Fruit fly (Drosophila melanogaster) whole organism, embryonic: ENCODE data around the gene mts.

Experiments used
- CG10209 ChIP-seq: fragments of 200-800 bp; sonication (Bioruptor generic); optimal IDR thresholded peaks from 3 replicates; lab custom pipeline; 2017; ENCODE audit warnings: missing biosample characterization, mild to moderate bottlenecking, missing genetic modification characterization, missing genetic modification reagents
- CG11695 ChIP-seq: fragments of 200-800 bp; sonication (Bioruptor generic); IDR thresholded peaks from 3 replicates; pipeline ENCODE4 v1.3.6; 2022; ENCODE audit warnings: missing biosample characterization, missing genetic modification characterization
- CG12659 ChIP-seq: fragments of 200-800 bp; sonication (Bioruptor generic); optimal IDR thresholded peaks from 3 replicates; lab custom pipeline; 2017; ENCODE audit warnings: mild to moderate bottlenecking, missing biosample characterization, missing genetic modification reagents, missing genetic modification characterization
- CG13296 ChIP-seq: fragments of 200-800 bp; sonication (Bioruptor generic); optimal IDR thresholded peaks from 3 replicates; lab custom pipeline; 2018; ENCODE audit warnings: missing biosample characterization, mild to moderate bottlenecking, missing genetic modification characterization
- CG13424 ChIP-seq: fragments of 200-800 bp; sonication (Bioruptor generic); optimal IDR thresholded peaks from 2 replicates; lab custom pipeline; 2019; ENCODE audit warnings: missing biosample characterization, mild to moderate bottlenecking, missing genetic modification characterization, moderate library complexity
- CG15011 ChIP-seq: fragments of 200-800 bp; sonication (Bioruptor generic); optimal IDR thresholded peaks from 3 replicates; lab custom pipeline; 2018; ENCODE audit warnings: missing biosample characterization, mild to moderate bottlenecking, missing genetic modification characterization
- CG15514 ChIP-seq: fragments of 200-800 bp; sonication (Bioruptor generic); optimal IDR thresholded peaks from 3 replicates; lab custom pipeline; 2017; ENCODE audit warnings: missing biosample characterization, missing genetic modification characterization, mild to moderate bottlenecking, moderate library complexity, missing genetic modification reagents
- CG17359 ChIP-seq: fragments of 200-800 bp; sonication (Bioruptor generic); optimal IDR thresholded peaks from 3 replicates; lab custom pipeline; 2018; ENCODE audit warnings: missing biosample characterization, mild to moderate bottlenecking, missing genetic modification characterization, moderate library complexity
- CG2875 ChIP-seq: fragments of 200-800 bp; sonication (Bioruptor generic); optimal IDR thresholded peaks from 2 replicates; lab custom pipeline; 2017; ENCODE audit warnings: missing biosample characterization, mild to moderate bottlenecking, missing genetic modification characterization, missing genetic modification reagents
- CG31388 ChIP-seq: fragments of 200-800 bp; sonication (Bioruptor generic); optimal IDR thresholded peaks from 2 replicates; lab custom pipeline; 2016; ENCODE audit warnings: missing biosample characterization, missing genetic modification characterization
- CG34376 ChIP-seq: fragments of 200-800 bp; sonication (Bioruptor generic); optimal IDR thresholded peaks from 2 replicates; lab custom pipeline; 2018; ENCODE audit warnings: missing biosample characterization, mild to moderate bottlenecking, missing genetic modification characterization
- CG3726 ChIP-seq: fragments of 200-800 bp; sonication (Bioruptor generic); IDR thresholded peaks from 3 replicates; pipeline ENCODE4, ENCODE4 v1.3.6; 2022; ENCODE audit warnings: missing biosample characterization, missing genetic modification characterization
- CG3838 ChIP-seq: fragments of 200-800 bp; sonication (Bioruptor generic); optimal IDR thresholded peaks from 3 replicates; lab custom pipeline; 2016; ENCODE audit warnings: missing biosample characterization, missing genetic modification characterization
- CG4404 ChIP-seq: fragments of 200-800 bp; sonication (Bioruptor generic); IDR thresholded peaks from 2 replicates; pipeline ENCODE4 v1.3.6; 2022; ENCODE audit warnings: missing biosample characterization, missing genetic modification characterization
- CG4424 ChIP-seq: fragments of 200-800 bp; sonication (Bioruptor generic); optimal IDR thresholded peaks from 3 replicates; lab custom pipeline; 2016; ENCODE audit warnings: missing biosample characterization, missing genetic modification characterization
- CG5180 ChIP-seq: fragments of 200-800 bp; sonication (Bioruptor generic); optimal IDR thresholded peaks from 3 replicates; lab custom pipeline; 2017; ENCODE audit warnings: missing biosample characterization, missing genetic modification characterization, mild to moderate bottlenecking, moderate library complexity, missing genetic modification reagents
- CG7963 ChIP-seq: fragments of 200-800 bp; sonication (Bioruptor generic); IDR thresholded peaks from 3 replicates; pipeline ENCODE4 v1.3.6; 2022; ENCODE audit warnings: missing biosample characterization, missing genetic modification characterization; ENCODE audit not compliant: partially characterized antibody
- CoRest ChIP-seq: fragments of 200-800 bp; sonication (Bioruptor generic); optimal IDR thresholded peaks from 3 replicates; lab custom pipeline; 2018; ENCODE audit warnings: missing biosample characterization, mild to moderate bottlenecking, missing genetic modification characterization, moderate library complexity
- Ets65A ChIP-seq: fragments of 200-800 bp; sonication (Bioruptor generic); peaks from one replicate; lab custom pipeline; 2016; ENCODE audit warnings: missing biosample characterization, missing genetic modification characterization
- GATAe ChIP-seq: fragments of 200-800 bp; sonication (Bioruptor generic); conservative IDR thresholded peaks from 2 replicates; pipeline ENCODE4 v1.3.6; 2022; ENCODE audit warnings: missing biosample characterization, missing genetic modification characterization
- Gug ChIP-seq: fragments of 200-800 bp; sonication (Bioruptor generic); IDR thresholded peaks from 4 replicates; pipeline ENCODE4 v1.3.6; 2022; ENCODE audit warnings: missing biosample characterization, missing genetic modification characterization
- HmgZ ChIP-seq: fragments of 200-800 bp; sonication (Bioruptor generic); optimal IDR thresholded peaks from 2 replicates; lab custom pipeline; 2018; ENCODE audit warnings: missing biosample characterization, mild to moderate bottlenecking, missing genetic modification characterization
- Med ChIP-seq: fragments of 200-800 bp; sonication (Bioruptor generic); peaks from one replicate; lab custom pipeline; 2016; ENCODE audit warnings: missing biosample characterization, missing genetic modification characterization, mild to moderate bottlenecking, inconsistent platforms, moderate library complexity
- Mes4 ChIP-seq: fragments of 200-800 bp; sonication (Bioruptor generic); optimal IDR thresholded peaks from 2 replicates; lab custom pipeline; 2016; ENCODE audit warnings: missing biosample characterization, missing genetic modification characterization
- Oli ChIP-seq: fragments of 200-800 bp; sonication (Bioruptor generic); optimal IDR thresholded peaks from 2 replicates; lab custom pipeline; 2018; ENCODE audit warnings: missing biosample characterization, mild to moderate bottlenecking, missing genetic modification characterization, moderate library complexity
- Optix ChIP-seq: fragments of 200-800 bp; sonication (Bioruptor generic); IDR thresholded peaks from 3 replicates; pipeline ENCODE4 v1.3.6; 2022; ENCODE audit warnings: missing biosample characterization, missing genetic modification characterization
- Side ChIP-seq: fragments of 200-800 bp; sonication (Bioruptor generic); optimal IDR thresholded peaks from 2 replicates; lab custom pipeline; 2016; ENCODE audit warnings: missing biosample characterization, missing genetic modification characterization
- Xbp1 ChIP-seq: fragments of 200-800 bp; sonication (Bioruptor generic); optimal IDR thresholded peaks from 3 replicates; lab custom pipeline; 2016; ENCODE audit warnings: missing biosample characterization, mild to moderate bottlenecking, missing genetic modification characterization
- bbx ChIP-seq: fragments of 200-800 bp; sonication (Bioruptor generic); IDR thresholded peaks from 2 replicates; pipeline ENCODE4 v1.3.6; 2022; ENCODE audit warnings: missing biosample characterization, missing genetic modification characterization; ENCODE audit not compliant: partially characterized antibody
- dati ChIP-seq: fragments of 200-800 bp; sonication (Bioruptor generic); IDR thresholded peaks from 2 replicates; pipeline ENCODE4 v1.3.6; 2022; ENCODE audit warnings: missing biosample characterization, missing genetic modification characterization
- dmrt99B ChIP-seq: fragments of 200-800 bp; sonication (Bioruptor generic); optimal IDR thresholded peaks from 2 replicates; lab custom pipeline; 2018; ENCODE audit warnings: missing biosample characterization, mild to moderate bottlenecking, missing genetic modification characterization, moderate library complexity
- ems ChIP-seq: fragments of 200-800 bp; sonication (Bioruptor generic); optimal IDR thresholded peaks from 3 replicates; lab custom pipeline; 2016; ENCODE audit warnings: missing biosample characterization, missing genetic modification characterization
- exex ChIP-seq: fragments of 200-800 bp; sonication (Bioruptor generic); optimal IDR thresholded peaks from 4 replicates; lab custom pipeline; 2018; ENCODE audit warnings: missing biosample characterization, mild to moderate bottlenecking, missing genetic modification characterization, moderate library complexity
- fd64A ChIP-seq: fragments of 200-800 bp; sonication (Bioruptor generic); optimal IDR thresholded peaks from 3 replicates; lab custom pipeline; 2018; ENCODE audit warnings: missing biosample characterization, mild to moderate bottlenecking, missing genetic modification characterization
- fd96Cb ChIP-seq: fragments of 200-800 bp; sonication (Bioruptor generic); optimal IDR thresholded peaks from 2 replicates; lab custom pipeline; 2018; ENCODE audit warnings: missing biosample characterization, mild to moderate bottlenecking, missing genetic modification characterization, moderate library complexity
- h ChIP-seq: fragments of >200 bp; optimal IDR thresholded peaks from 2 replicates; lab custom pipeline; 2017
- her ChIP-seq: fragments of 200-800 bp; sonication (Bioruptor generic); optimal IDR thresholded peaks from 2 replicates; lab custom pipeline; 2016; ENCODE audit warnings: missing biosample characterization, missing genetic modification characterization
- insv ChIP-seq, 2 experiments: fragments of 200-800 bp; sonication (Bioruptor generic); optimal IDR thresholded peaks; 3 replicates each; lab custom pipeline; 2016 to 2018; ENCODE audit warnings: missing biosample characterization in 2 of 2, missing genetic modification characterization in 2 of 2
- kah ChIP-seq: fragments of 200-800 bp; sonication (Bioruptor generic); optimal IDR thresholded peaks from 2 replicates; lab custom pipeline; 2018; ENCODE audit warnings: missing biosample characterization, mild to moderate bottlenecking, missing genetic modification characterization
- lmd ChIP-seq: fragments of 200-800 bp; sonication (Bioruptor generic); IDR thresholded peaks from 2 replicates; pipeline ENCODE4 v1.3.6; 2022; ENCODE audit warnings: missing biosample characterization, missing genetic modification characterization
- mirr ChIP-seq: fragments of 200-800 bp; sonication (Bioruptor generic); optimal IDR thresholded peaks from 3 replicates; lab custom pipeline; 2018; ENCODE audit warnings: missing biosample characterization, mild to moderate bottlenecking, missing genetic modification characterization
- nau ChIP-seq: fragments of 200-800 bp; sonication (Bioruptor generic); optimal IDR thresholded peaks from 3 replicates; lab custom pipeline; 2017; ENCODE audit warnings: missing biosample characterization, mild to moderate bottlenecking, missing genetic modification characterization, missing genetic modification reagents
- nom ChIP-seq: fragments of 200-800 bp; sonication (Bioruptor generic); optimal IDR thresholded peaks from 2 replicates; lab custom pipeline; 2017; ENCODE audit warnings: missing biosample characterization, missing genetic modification characterization, mild to moderate bottlenecking, moderate library complexity, missing genetic modification reagents
- pb ChIP-seq: fragments of 200-800 bp; sonication (Bioruptor generic); optimal IDR thresholded peaks from 3 replicates; lab custom pipeline; 2016; ENCODE audit warnings: missing biosample characterization, missing genetic modification characterization
- pho ChIP-seq: fragments of 200-800 bp; sonication (Bioruptor generic); optimal IDR thresholded peaks from 2 replicates; lab custom pipeline; 2016; ENCODE audit warnings: missing biosample characterization, missing genetic modification characterization
- pros ChIP-seq: fragments of 200-800 bp; sonication (Bioruptor generic); optimal IDR thresholded peaks from 3 replicates; lab custom pipeline; 2019; ENCODE audit warnings: missing biosample characterization, mild to moderate bottlenecking, missing genetic modification characterization, moderate library complexity
- run ChIP-seq: fragments of 200-800 bp; sonication (Bioruptor generic); optimal IDR thresholded peaks from 3 replicates; lab custom pipeline; 2018; ENCODE audit warnings: missing biosample characterization, mild to moderate bottlenecking, missing genetic modification characterization
- scrt ChIP-seq: fragments of 200-800 bp; sonication (Bioruptor generic); optimal IDR thresholded peaks from 2 replicates; lab custom pipeline; 2018; ENCODE audit warnings: missing biosample characterization, mild to moderate bottlenecking, missing genetic modification characterization, moderate library complexity
- slp2 ChIP-seq: fragments of 200-800 bp; sonication (Bioruptor generic); optimal IDR thresholded peaks from 2 replicates; lab custom pipeline; 2016; ENCODE audit warnings: missing biosample characterization, missing genetic modification characterization
- sug ChIP-seq: fragments of 200-800 bp; optimal IDR thresholded peaks from 2 replicates; lab custom pipeline; 2019; ENCODE audit warnings: missing biosample characterization, mild to moderate bottlenecking, missing genetic modification characterization, moderate library complexity
- tgo ChIP-seq: fragments of 200-800 bp; sonication (Bioruptor generic); IDR thresholded peaks from 3 replicates; pipeline ENCODE4 v1.3.6; 2022; ENCODE audit warnings: missing biosample characterization, missing genetic modification characterization

Gene mts

DNA sequence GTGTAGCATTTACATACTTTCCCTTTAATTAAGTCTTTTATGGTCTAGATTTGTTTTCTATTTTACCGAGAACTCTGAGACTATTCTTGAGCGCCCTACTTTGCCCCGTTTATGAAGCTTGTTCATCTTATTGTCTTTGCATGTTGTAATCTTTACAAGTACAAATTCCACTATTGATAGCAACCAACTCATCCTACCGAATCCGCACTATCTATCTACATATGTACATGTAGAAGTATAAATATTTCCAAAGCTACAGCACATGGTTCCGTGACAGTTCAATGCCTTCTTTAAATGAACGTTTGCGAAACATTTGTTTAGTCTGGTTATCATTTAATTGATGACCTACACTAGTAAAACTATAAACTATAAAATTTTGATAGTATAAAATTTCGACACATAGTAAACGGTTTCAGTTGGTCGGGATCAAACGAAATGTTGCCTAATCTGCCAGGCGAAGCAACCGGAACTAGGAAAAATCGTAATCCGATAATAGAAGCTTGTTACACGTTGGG, 38.4 kb upstream of the mts start:
- TF ChIP-seq fd64A (GFP tag; lab: Kevin White, UChicago) (peak; percentile 16), CG3726 (GFP tag; lab: Robert Waterston, UW) (no peak), GATAe (GFP tag; lab: Robert Waterston, UW) (no peak), pb (GFP tag; lab: Kevin White, UChicago) (no peak), CG12659 (no peak), bbx (no peak), CG11695 (GFP tag; lab: Robert Waterston, UW) (no peak), tgo (GFP tag; lab: Robert Waterston, UW) (no peak), CG34376 (peak; percentile 84), lmd (GFP tag; lab: Robert Waterston, UW) (no peak), Mes4 (GFP tag; lab: Kevin White, UChicago) (no peak), CG3838 (GFP tag; lab: Kevin White, UChicago) (no peak), CG7963 (no peak), CoRest (tag; lab: Kevin White, UChicago) (no peak), CG15514 (GFP tag; lab: Kevin White, UChicago) (no peak), CG10209 (GFP tag; lab: Kevin White, UChicago) (no peak), h (no peak), insv (GFP tag; optimal IDR thresholded peaks at IDR 0.05; lab: Kevin White, UChicago) (no peak), sug (tag; lab: Kevin White, UChicago) (peak; percentile 66), slp2 (GFP tag; lab: Kevin White, UChicago) (no peak), Side (GFP tag; lab: Kevin White, UChicago) (no peak), CG4424 (GFP tag; lab: Kevin White, UChicago) (no peak), Xbp1 (GFP tag; lab: Kevin White, UChicago) (no peak), fd96Cb (no peak), nom (GFP tag; lab: Kevin White, UChicago) (peak; percentile 55), pho (no peak), nau (GFP tag; lab: Kevin White, UChicago) (peak; percentile 26), CG4404 (GFP tag; lab: Robert Waterston, UW) (no peak), CG5180 (GFP tag; lab: Kevin White, UChicago) (peak; percentile 6), dmrt99B (tag; lab: Kevin White, UChicago) (no peak), run (tag; lab: Kevin White, UChicago) (no peak), Gug (GFP tag; lab: Robert Waterston, UW) (no peak), CG31388 (GFP tag; lab: Kevin White, UChicago) (no peak), CG2875 (GFP tag; lab: Kevin White, UChicago) (no peak), scrt (GFP tag; lab: Kevin White, UChicago) (no peak), Ets65A (no peak), HmgZ (tag; lab: Kevin White, UChicago) (no peak), CG13296 (GFP tag; lab: Kevin White, UChicago) (peak; percentile 27), mirr (GFP tag; lab: Kevin White, UChicago) (peak; percentile 82), her (GFP tag; lab: Kevin White, UChicago) (no peak), Med (peak; percentile 7), CG17359 (tag; lab: Kevin White, UChicago) (no peak), pros (no peak), ems (GFP tag; lab: Kevin White, UChicago) (no peak), Optix (GFP tag; lab: Robert Waterston, UW) (no peak), Oli (tag; lab: Kevin White, UChicago) (no peak), CG13424 (tag; lab: Kevin White, UChicago) (no peak), dati (GFP tag; lab: Robert Waterston, UW) (no peak), kah (GFP tag; lab: Kevin White, UChicago) (peak; percentile 9), exex (tag; lab: Kevin White, UChicago) (peak; percentile 31), CG15011 (no peak)
